Fruit fly (Drosophila melanogaster): ENCODE measurements around the gene Coq5.

- no peak for TF ChIP-seq CG12605 (GFP tag; IDR thresholded peaks at IDR 0.05)
- no peak for TF ChIP-seq D1 (tag; optimal IDR thresholded peaks at IDR 0.05)
- no peak for TF ChIP-seq Snoo (tag; optimal IDR thresholded peaks at IDR 0.05)
- no peak for TF ChIP-seq CG10348 (GFP tag; IDR thresholded peaks at IDR 0.05)
- TF ChIP-seq fd96Ca (GFP tag; IDR thresholded peaks at IDR 0.05), result no peak
Observed at dm6 chrX:13208554-13208953, 14.2 kb upstream of the Coq5 start.
